Worm (Caenorhabditis elegans) whole organism, L1 larva: ENCODE results near the gene T22B2.5.

ENCODE experiments used
- aly-2 ChIP-seq: fragments of 150-350 bp; optimal IDR thresholded peaks from 2 replicates; lab custom pipeline; 2014; ENCODE audit warnings: missing biosample characterization, missing genetic modification characterization
- ces-1 ChIP-seq: fragments of 150-350 bp; optimal IDR thresholded peaks from 2 replicates; lab custom pipeline; 2014; ENCODE audit warnings: missing biosample characterization, missing genetic modification reagents, missing genetic modification characterization
- efl-3 ChIP-seq: fragments of 200-800 bp; sonication (Bioruptor generic); optimal IDR thresholded peaks from 2 replicates; lab custom pipeline; 2018; ENCODE audit warnings: mild to moderate bottlenecking, missing genetic modification characterization, missing compliant biosample characterization
- fos-1 ChIP-seq: fragments of 150-350 bp; optimal IDR thresholded peaks from 2 replicates; lab custom pipeline; 2014; ENCODE audit warnings: missing biosample characterization, missing genetic modification characterization
- grh-1 ChIP-seq: fragments of 200-800 bp; sonication (Bioruptor generic); IDR thresholded peaks from 2 replicates; pipeline ENCODE4 v1.3.6; 2022; ENCODE audit warnings: missing genetic modification reagents, missing genetic modification characterization, missing compliant biosample characterization
- lin-39 ChIP-seq: fragments of 150-350 bp; optimal IDR thresholded peaks from 2 replicates; lab custom pipeline; 2014; ENCODE audit warnings: missing biosample characterization, missing genetic modification reagents, missing genetic modification characterization
- nhr-11 ChIP-seq: fragments of 150-350 bp; optimal IDR thresholded peaks from 2 replicates; lab custom pipeline; 2014; ENCODE audit warnings: missing biosample characterization, missing genetic modification characterization
- nhr-28 ChIP-seq: fragments of 150-350 bp; optimal IDR thresholded peaks from 2 replicates; lab custom pipeline; 2014; ENCODE audit warnings: missing biosample characterization, missing genetic modification characterization
- pqm-1 ChIP-seq: sonication (generic microtip); optimal IDR thresholded peaks from 3 replicates; lab custom pipeline; 2017; ENCODE audit warnings: missing biosample characterization, missing genetic modification characterization
- sox-4 ChIP-seq: sonication (generic microtip); optimal IDR thresholded peaks from 2 replicates; lab custom pipeline; 2016; ENCODE audit warnings: missing genetic modification characterization, missing compliant biosample characterization
- unc-62 ChIP-seq: fragments of 150-350 bp; optimal IDR thresholded peaks from 2 replicates; lab custom pipeline; 2014; ENCODE audit warnings: missing biosample characterization, missing genetic modification reagents, missing genetic modification characterization
- zip-4 ChIP-seq: fragments of 200-800 bp; sonication (Bioruptor generic); optimal IDR thresholded peaks from 2 replicates; lab custom pipeline; 2018; ENCODE audit warnings: mild to moderate bottlenecking, missing genetic modification characterization, moderate library complexity, missing compliant biosample characterization

ce11 chrX:3867760-3868159, 43.4 kb downstream of the T22B2.5 start:
- TF ChIP-seq unc-62 (GFP tag; lab: Kevin White, UChicago) (no peak), zip-4 (GFP tag; lab: Kevin White, UChicago) (no peak), lin-39 (tag; lab: Kevin White, UChicago) (no peak), efl-3 (GFP tag; lab: Kevin White, UChicago) (no peak), aly-2 (tag; lab: Kevin White, UChicago) (no peak), pqm-1 (tag; lab: Kevin White, UChicago) (no peak), nhr-28 (tag; lab: Kevin White, UChicago) (no peak), ces-1 (GFP tag; lab: Kevin White, UChicago) (no peak), fos-1 (tag; lab: Kevin White, UChicago) (no peak), nhr-11 (no peak), grh-1 (GFP tag; lab: Robert Waterston, UW) (no peak), sox-4 (tag; lab: Kevin White, UChicago) (no peak)
